Worm (Caenorhabditis elegans): ENCODE data around the gene srt-17.

- TF ChIP-seq him-1 (tag; optimal IDR thresholded peaks at IDR 0.05): no peak
- no peak for TF ChIP-seq W03F9.2 (tag; optimal IDR thresholded peaks at IDR 0.05)
- no peak for TF ChIP-seq dao-5 (tag; optimal IDR thresholded peaks at IDR 0.05)
Observed at ce11 chrV:596923-597322, 27.9 kb downstream of the srt-17 start.
